Fruit fly (Drosophila melanogaster): ENCODE measurements around the gene Ncoa6.

DNA sequence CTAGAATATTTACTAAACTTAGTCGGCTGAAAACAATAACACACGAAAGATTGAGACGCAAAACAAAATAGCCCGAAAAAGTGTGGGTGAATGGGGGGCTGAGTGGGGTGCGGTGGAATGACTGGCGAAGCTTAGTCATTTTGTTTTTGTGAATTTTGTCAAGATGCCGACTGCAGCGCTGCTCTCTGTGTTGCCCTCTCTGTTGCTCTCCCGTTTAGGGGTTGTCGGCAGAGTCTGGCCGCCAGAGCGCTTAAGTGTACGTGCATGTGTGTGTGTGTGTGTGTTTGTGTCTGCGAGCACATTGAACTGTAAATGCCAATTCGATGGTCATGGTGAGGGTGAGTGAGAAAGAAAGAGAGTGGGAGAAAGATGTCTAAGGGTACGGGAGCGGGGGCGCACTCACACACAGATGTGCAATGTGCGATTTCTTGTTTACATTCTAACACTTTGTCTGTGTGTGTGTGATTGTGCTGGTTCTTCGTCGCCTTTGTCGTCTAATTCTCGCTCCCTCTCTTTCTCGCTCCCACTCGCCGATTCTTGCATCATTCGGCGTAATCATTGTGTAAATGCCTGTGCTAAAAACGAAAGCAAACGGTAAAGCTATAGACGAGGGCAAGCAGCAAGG, 20.0 kb downstream of the Ncoa6 start:
- TF ChIP-seq Myc (optimal IDR thresholded peaks at IDR 0.05) (no peak), psq (optimal IDR thresholded peaks at IDR 0.05) (no peak), ttk (optimal IDR thresholded peaks at IDR 0.05) (no peak), h (optimal IDR thresholded peaks at IDR 0.05) (no peak)
